Fruit fly (Drosophila melanogaster) whole organism, embryonic: ENCODE results near the gene Fer2.
A peak's percentile ranks its signal among the peaks of the same experiment; 100 is the strongest.

Source experiments
- Bgb ChIP-seq: fragments of 200-800 bp; sonication (Bioruptor generic); IDR thresholded peaks from 2 replicates; pipeline ENCODE4 v1.3.6; 2022; ENCODE audit warnings: missing biosample characterization, missing genetic modification characterization; ENCODE audit not compliant: partially characterized antibody
- CG10431 ChIP-seq: fragments of 200-800 bp; sonication (Bioruptor generic); optimal IDR thresholded peaks from 3 replicates; lab custom pipeline; 2018; ENCODE audit warnings: missing biosample characterization, mild to moderate bottlenecking, missing genetic modification characterization
- CG11085 ChIP-seq: fragments of 200-800 bp; sonication (Bioruptor generic); IDR thresholded peaks from 2 replicates; pipeline ENCODE4 v1.3.6; 2022; ENCODE audit warnings: missing biosample characterization, missing genetic modification characterization
- CG11560 ChIP-seq: fragments of 200-800 bp; sonication (Bioruptor generic); IDR thresholded peaks from 3 replicates; pipeline ENCODE4 v1.3.6; 2022; ENCODE audit warnings: missing biosample characterization, missing genetic modification characterization
- CG1233 ChIP-seq: fragments of 200-800 bp; sonication (Bioruptor generic); optimal IDR thresholded peaks from 4 replicates; lab custom pipeline; 2018; ENCODE audit warnings: missing biosample characterization, mild to moderate bottlenecking, missing genetic modification characterization
- CG12659 ChIP-seq: fragments of 200-800 bp; sonication (Bioruptor generic); optimal IDR thresholded peaks from 3 replicates; lab custom pipeline; 2017; ENCODE audit warnings: mild to moderate bottlenecking, missing biosample characterization, missing genetic modification reagents, missing genetic modification characterization
- CG12744 ChIP-seq: fragments of 200-800 bp; sonication (Bioruptor generic); optimal IDR thresholded peaks from 2 replicates; lab custom pipeline; 2016; ENCODE audit warnings: missing biosample characterization, missing genetic modification characterization
- CG12942 ChIP-seq: fragments of 200-800 bp; sonication (Bioruptor generic); optimal IDR thresholded peaks from 3 replicates; lab custom pipeline; 2016; ENCODE audit warnings: missing biosample characterization, missing genetic modification characterization
- CG13775 ChIP-seq: fragments of 200-800 bp; sonication (Bioruptor generic); optimal IDR thresholded peaks from 3 replicates; lab custom pipeline; 2017; ENCODE audit warnings: missing biosample characterization, mild to moderate bottlenecking, missing genetic modification characterization
- CG14014 ChIP-seq: fragments of 200-800 bp; sonication (Bioruptor generic); IDR thresholded peaks from 2 replicates; pipeline ENCODE4 v1.3.6; 2022; ENCODE audit warnings: missing biosample characterization, missing genetic modification characterization
- CG14667 ChIP-seq: fragments of 200-800 bp; sonication (Bioruptor generic); IDR thresholded peaks from 2 replicates; pipeline ENCODE4 v1.3.6; 2022; ENCODE audit warnings: missing biosample characterization, missing genetic modification characterization
- CG14860 ChIP-seq: fragments of 200-800 bp; sonication (Bioruptor generic); IDR thresholded peaks from 3 replicates; pipeline ENCODE4 v1.3.6; 2022; ENCODE audit warnings: missing biosample characterization, missing genetic modification characterization; ENCODE audit not compliant: partially characterized antibody
- CG18619 ChIP-seq: fragments of 200-800 bp; sonication (Bioruptor generic); optimal IDR thresholded peaks from 3 replicates; lab custom pipeline; 2017; ENCODE audit warnings: missing biosample characterization, mild to moderate bottlenecking, missing genetic modification characterization
- CG2116 ChIP-seq: fragments of 200-800 bp; sonication (Bioruptor generic); optimal IDR thresholded peaks from 3 replicates; lab custom pipeline; 2018; ENCODE audit warnings: missing biosample characterization, mild to moderate bottlenecking, missing genetic modification characterization
- CG2120 ChIP-seq: fragments of 200-800 bp; sonication (Bioruptor generic); optimal IDR thresholded peaks from 3 replicates; lab custom pipeline; 2016; ENCODE audit warnings: missing biosample characterization, missing genetic modification characterization
- CG33557 ChIP-seq: fragments of 200-800 bp; sonication (Bioruptor generic); optimal IDR thresholded peaks from 2 replicates; lab custom pipeline; 2019; ENCODE audit warnings: missing biosample characterization, mild to moderate bottlenecking, missing genetic modification characterization, moderate library complexity
- CG3407 ChIP-seq: fragments of 200-800 bp; sonication (Bioruptor generic); optimal IDR thresholded peaks from 2 replicates; lab custom pipeline; 2018; ENCODE audit warnings: missing biosample characterization, mild to moderate bottlenecking, missing genetic modification characterization
- CG34422 ChIP-seq: fragments of 200-800 bp; sonication (Bioruptor generic); IDR thresholded peaks from 3 replicates; pipeline ENCODE4 v1.3.6; 2022; ENCODE audit warnings: missing biosample characterization, missing genetic modification characterization
- CG4360 ChIP-seq: fragments of 200-800 bp; sonication (Bioruptor generic); IDR thresholded peaks from 2 replicates; pipeline ENCODE4 v1.3.6; 2022; ENCODE audit warnings: missing biosample characterization, missing genetic modification characterization
- CG4854 ChIP-seq: fragments of 200-800 bp; sonication (Bioruptor generic); optimal IDR thresholded peaks from 2 replicates; lab custom pipeline; 2016; ENCODE audit warnings: missing biosample characterization, missing genetic modification characterization, inconsistent platforms
- CG7357 ChIP-seq: fragments of 200-800 bp; sonication (Bioruptor generic); IDR thresholded peaks from 3 replicates; pipeline ENCODE4 v1.3.6; 2022; ENCODE audit warnings: missing biosample characterization, missing genetic modification characterization
- CG8924 ChIP-seq: fragments of 200-800 bp; optimal IDR thresholded peaks from 3 replicates; lab custom pipeline; 2019; ENCODE audit warnings: missing biosample characterization, mild to moderate bottlenecking, missing genetic modification characterization, moderate library complexity
- CG9215 ChIP-seq: fragments of 200-800 bp; sonication (Bioruptor generic); IDR thresholded peaks from 2 replicates; pipeline ENCODE4 v1.3.6; 2022; ENCODE audit warnings: missing biosample characterization, missing genetic modification characterization
- CG9797 ChIP-seq: fragments of 200-800 bp; sonication (Bioruptor generic); optimal IDR thresholded peaks from 3 replicates; lab custom pipeline; 2018; ENCODE audit warnings: missing biosample characterization, mild to moderate bottlenecking, missing genetic modification characterization
- Camta ChIP-seq: fragments of 200-800 bp; sonication (Bioruptor generic); optimal IDR thresholded peaks from 2 replicates; lab custom pipeline; 2016; ENCODE audit warnings: missing biosample characterization, missing genetic modification characterization
- Chrac-16 ChIP-seq: fragments of 200-800 bp; sonication (Bioruptor generic); optimal IDR thresholded peaks from 3 replicates; lab custom pipeline; 2016; ENCODE audit warnings: missing biosample characterization, missing genetic modification characterization
- Hey ChIP-seq: fragments of 200-800 bp; sonication (Bioruptor generic); optimal IDR thresholded peaks from 3 replicates; lab custom pipeline; 2018; ENCODE audit warnings: missing biosample characterization, mild to moderate bottlenecking, missing genetic modification characterization
- Hr39 ChIP-seq: fragments of >200 bp; optimal IDR thresholded peaks from 2 replicates; lab custom pipeline; 2017
- Nf-YA ChIP-seq: fragments of 200-800 bp; sonication (Bioruptor generic); IDR thresholded peaks from 2 replicates; pipeline ENCODE4 v1.3.6; 2022; ENCODE audit warnings: missing biosample characterization, missing genetic modification characterization
- Nf-YB ChIP-seq: fragments of 200-800 bp; sonication (Bioruptor generic); optimal IDR thresholded peaks from 3 replicates; lab custom pipeline; 2019; ENCODE audit warnings: missing biosample characterization, mild to moderate bottlenecking, missing genetic modification characterization, moderate library complexity
- Six4 ChIP-seq: fragments of 200-800 bp; sonication (Bioruptor generic); optimal IDR thresholded peaks from 2 replicates; lab custom pipeline; 2016; ENCODE audit warnings: missing biosample characterization, missing genetic modification characterization
- Sry-β ChIP-seq: fragments of 200-800 bp; sonication (Bioruptor generic); optimal IDR thresholded peaks from 2 replicates; lab custom pipeline; 2018; ENCODE audit warnings: missing biosample characterization, mild to moderate bottlenecking, missing genetic modification characterization, moderate library complexity
- Trl ChIP-seq, 3 experiments: fragments of >200 bp in 2 of 3; fragments of 200-800 bp in 1 of 3; sonication (Bioruptor generic) in 1 of 3; optimal IDR thresholded peaks; 2 replicates in 1 of 3; 3 replicates in 2 of 3; lab custom pipeline; 2016 to 2017; ENCODE audit warnings: missing biosample characterization in 1 of 3, missing genetic modification characterization in 1 of 3
- cad ChIP-seq: fragments of >200 bp; optimal IDR thresholded peaks from 2 replicates; lab custom pipeline; 2017; ENCODE audit warnings: missing biosample characterization, missing genetic modification characterization
- cato ChIP-seq: fragments of 200-800 bp; sonication (Bioruptor generic); optimal IDR thresholded peaks from 2 replicates; lab custom pipeline; 2016; ENCODE audit warnings: missing biosample characterization, missing genetic modification characterization, borderline replicate concordance
- danr ChIP-seq: fragments of 200-800 bp; sonication (Bioruptor generic); IDR thresholded peaks from 2 replicates; pipeline ENCODE4 v1.3.6; 2022; ENCODE audit warnings: missing biosample characterization, missing genetic modification characterization
- dmrt99B ChIP-seq: fragments of 200-800 bp; sonication (Bioruptor generic); optimal IDR thresholded peaks from 2 replicates; lab custom pipeline; 2018; ENCODE audit warnings: missing biosample characterization, mild to moderate bottlenecking, missing genetic modification characterization, moderate library complexity
- ind ChIP-seq: fragments of 200-800 bp; sonication (Bioruptor generic); optimal IDR thresholded peaks from 3 replicates; lab custom pipeline; 2016; ENCODE audit warnings: missing biosample characterization, missing genetic modification characterization
- jigr1 ChIP-seq: fragments of 200-800 bp; sonication (Bioruptor generic); IDR thresholded peaks from 3 replicates; pipeline ENCODE4 v1.3.6; 2022; ENCODE audit warnings: missing biosample characterization, missing genetic modification characterization
- peb ChIP-seq: fragments of 200-800 bp; sonication (Bioruptor generic); IDR thresholded peaks from 2 replicates; pipeline ENCODE4 v1.3.6; 2022; ENCODE audit warnings: missing biosample characterization, missing genetic modification characterization
- pfk ChIP-seq: fragments of 200-800 bp; sonication (Bioruptor generic); optimal IDR thresholded peaks from 2 replicates; lab custom pipeline; 2018; ENCODE audit warnings: missing biosample characterization, mild to moderate bottlenecking, missing genetic modification characterization, moderate library complexity
- pzg ChIP-seq: fragments of 200-800 bp; sonication (Bioruptor generic); optimal IDR thresholded peaks from 3 replicates; lab custom pipeline; 2018; ENCODE audit warnings: missing biosample characterization, mild to moderate bottlenecking, missing genetic modification characterization, moderate library complexity
- row ChIP-seq: fragments of 200-800 bp; sonication (Bioruptor generic); IDR thresholded peaks from 3 replicates; pipeline ENCODE4 v1.3.6; 2022; ENCODE audit warnings: missing biosample characterization, missing genetic modification characterization
- sna ChIP-seq: fragments of 200-800 bp; sonication (Bioruptor generic); IDR thresholded peaks from 2 replicates; pipeline ENCODE4 v1.3.6; 2022; ENCODE audit warnings: missing biosample characterization, missing genetic modification characterization; ENCODE audit not compliant: partially characterized antibody
- tll ChIP-seq, 2 experiments: fragments of 200-800 bp in 1 of 2; fragments of >200 bp in 1 of 2; sonication (Bioruptor generic) in 1 of 2; optimal IDR thresholded peaks; 2 replicates each; lab custom pipeline; 2017 to 2019; ENCODE audit warnings: missing biosample characterization in 2 of 2, missing genetic modification characterization in 2 of 2, mild to moderate bottlenecking in 1 of 2, moderate library complexity in 1 of 2
- tna ChIP-seq: fragments of 200-800 bp; sonication (Bioruptor generic); IDR thresholded peaks from 2 replicates; pipeline ENCODE4 v1.3.6; 2022; ENCODE audit warnings: missing biosample characterization, missing genetic modification characterization; ENCODE audit not compliant: partially characterized antibody
- trh ChIP-seq: fragments of 200-800 bp; sonication (Bioruptor generic); optimal IDR thresholded peaks from 2 replicates; lab custom pipeline; 2016; ENCODE audit warnings: missing biosample characterization, missing genetic modification characterization
- yki ChIP-seq: fragments of >200 bp; optimal IDR thresholded peaks from 3 replicates; lab custom pipeline; 2018

The Fer2 gene

DNA sequence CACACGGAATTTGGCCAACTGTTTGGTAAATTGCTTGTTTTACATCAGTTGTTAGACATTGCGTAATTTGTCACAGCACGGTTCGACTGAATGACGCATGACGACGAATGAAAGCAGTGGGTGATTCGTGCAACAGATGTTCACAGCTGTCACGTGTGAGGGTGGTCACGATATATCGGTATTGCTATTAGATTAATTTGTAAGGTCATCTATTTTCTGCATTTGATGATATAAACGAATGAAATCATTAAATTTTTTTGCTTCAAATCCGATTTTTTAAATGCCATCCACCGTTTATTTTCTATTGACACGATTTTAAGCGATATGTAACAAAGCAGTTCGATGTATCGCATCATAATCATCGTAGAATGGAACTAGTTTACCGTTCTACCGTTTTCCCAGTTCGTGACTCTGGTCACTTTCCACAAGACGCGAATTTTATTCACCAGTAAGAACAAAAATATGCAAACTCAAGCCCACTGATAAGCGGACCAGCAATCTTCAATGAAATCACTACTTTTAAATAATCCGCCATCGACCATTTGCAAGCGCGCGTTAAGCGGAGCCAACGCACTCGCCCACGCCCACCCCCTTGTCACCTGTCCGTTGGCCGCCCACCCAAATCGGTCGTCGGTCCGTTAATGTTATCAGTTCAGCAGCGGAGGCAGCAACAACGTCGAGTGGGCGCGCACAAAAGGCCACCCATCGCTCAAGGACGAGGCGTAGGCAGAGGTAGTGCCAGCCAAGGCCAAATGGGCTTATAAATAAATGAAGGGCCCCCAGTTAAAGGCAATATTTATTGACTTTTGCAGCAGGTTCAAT lies 4.3 kb downstream of the Fer2 start, which contains the start of the genes Mic26-27 and CG5916 (continued):
- TF ChIP-seq danr (GFP tag; lab: Robert Waterston, UW) (peak; percentile 55; the same call in 1 of the 2 replicates), CG9797 (peak; percentile 81), CG2120 (GFP tag; lab: Kevin White, UChicago) (peak; percentile 89), CG7357 (GFP tag; lab: Robert Waterston, UW) (peak; percentile 75), Chrac-16 (GFP tag; lab: Kevin White, UChicago) (peak; percentile 58), pzg (GFP tag; lab: Kevin White, UChicago) (peak; percentile 92), CG33557 (GFP tag; lab: Kevin White, UChicago) (peak; percentile 43), CG11085 (0 out of 2 replicates have a peak, but pooled peaks have one; percentile 14), CG12659 (peak; percentile 82), CG4360 (GFP tag; lab: Robert Waterston, UW) (no peak), cato (GFP tag; lab: Kevin White, UChicago) (peak; percentile 22), CG10431 (GFP tag; lab: Kevin White, UChicago) (no peak), Nf-YA (no peak), sna (GFP tag; lab: Robert Waterston, UW) (peak; percentile 100), pfk (GFP tag; lab: Kevin White, UChicago) (no peak), CG1233 (GFP tag; lab: Kevin White, UChicago) (no peak), Nf-YB (GFP tag; lab: Kevin White, UChicago) (no peak), trh (GFP tag; lab: Kevin White, UChicago) (no peak), CG18619 (peak; percentile 75), CG14667 (GFP tag; lab: Robert Waterston, UW) (peak; percentile 69), Trl (optimal IDR thresholded peaks at IDR 0.05; lab: Kevin White, UChicago) (peak in 1 of 2 experiments; percentile 0), Trl (GFP tag; optimal IDR thresholded peaks at IDR 0.05; lab: Kevin White, UChicago) (peak; percentile 85), CG3407 (GFP tag; lab: Kevin White, UChicago) (peak; percentile 42), Hr39 (lab: Kevin White, UChicago) (no peak), CG14014 (peak; percentile 35; the same call in 1 of the 2 replicates), yki (lab: Kevin White, UChicago) (no peak), CG2116 (GFP tag; lab: Kevin White, UChicago) (peak; percentile 68), Hey (tag; lab: Kevin White, UChicago) (peak; percentile 8), Camta (GFP tag; lab: Kevin White, UChicago) (peak; percentile 85), Sry-β (no peak), CG11560 (tag; lab: Robert Waterston, UW) (peak; percentile 51; the same call in 2 of the 3 replicates), ind (GFP tag; lab: Kevin White, UChicago) (peak; percentile 73), tll (GFP tag; optimal IDR thresholded peaks at IDR 0.05; lab: Kevin White, UChicago) (peak; percentile 7 to 92), jigr1 (GFP tag; lab: Robert Waterston, UW) (peak; percentile 69; the same call in 2 of the 3 replicates), Six4 (GFP tag; lab: Kevin White, UChicago) (peak; percentile 41), CG8924 (peak; percentile 84), CG12942 (peak; percentile 84), CG12744 (GFP tag; lab: Kevin White, UChicago) (peak; percentile 62), dmrt99B (tag; lab: Kevin White, UChicago) (no peak), Bgb (peak; percentile 99), row (GFP tag; lab: Robert Waterston, UW) (peak; percentile 87), CG14860 (peak; percentile 100), tna (peak; percentile 96), cad (no peak), CG34422 (peak; percentile 87), CG9215 (GFP tag; lab: Robert Waterston, UW) (peak; percentile 79), CG4854 (peak; percentile 54), peb (GFP tag; lab: Robert Waterston, UW) (peak; percentile 49; the same call in 1 of the 2 replicates), CG13775 (GFP tag; lab: Kevin White, UChicago) (peak; percentile 97)
